Worm (Caenorhabditis elegans) whole organism, L1 larva: Measurements from ENCODE around the gene C34B4.3.

Experiments used
- C04F5.9 ChIP-seq: sonication (generic microtip); optimal IDR thresholded peaks from 2 replicates; lab custom pipeline; 2016; ENCODE audit warnings: missing genetic modification characterization, missing compliant biosample characterization
- Y116A8C.19 ChIP-seq: sonication (generic microtip); optimal IDR thresholded peaks from 2 replicates; lab custom pipeline; 2016; ENCODE audit warnings: missing compliant biosample characterization, missing genetic modification characterization, borderline replicate concordance
- blmp-1 ChIP-seq: fragments of 150-350 bp; optimal IDR thresholded peaks from 2 replicates; lab custom pipeline; 2014; ENCODE audit warnings: missing biosample characterization, missing genetic modification characterization
- ceh-63 ChIP-seq: fragments of 200-800 bp; sonication (Bioruptor generic); optimal IDR thresholded peaks from 2 replicates; lab custom pipeline; 2018; ENCODE audit warnings: mild to moderate bottlenecking, missing genetic modification characterization, missing compliant biosample characterization
- ceh-82 ChIP-seq, 3 experiments: fragments of 150-350 bp in 1 of 3; sonication (generic microtip) in 2 of 3; optimal IDR thresholded peaks; 2 replicates each; lab custom pipeline; 2014 to 2017; ENCODE audit warnings: missing biosample characterization in 3 of 3, missing genetic modification characterization in 3 of 3
- ces-1 ChIP-seq: fragments of 150-350 bp; optimal IDR thresholded peaks from 2 replicates; lab custom pipeline; 2014; ENCODE audit warnings: missing biosample characterization, missing genetic modification reagents, missing genetic modification characterization
- dpl-1 ChIP-seq, 3 experiments: fragments of 150-350 bp in 2 of 3; sonication (generic microtip) in 1 of 3; optimal IDR thresholded peaks; 2 replicates each; lab custom pipeline; 2014 to 2017; ENCODE audit warnings: missing biosample characterization in 3 of 3, missing genetic modification characterization in 3 of 3, missing genetic modification reagents in 3 of 3
- efl-1 ChIP-seq, 4 experiments: fragments of 150-350 bp; optimal IDR thresholded peaks in 3 of 4; peaks in 1 of 4; 1 replicate in 1 of 4; 2 replicates in 3 of 4; lab custom pipeline; 2014; ENCODE audit warnings: missing biosample characterization in 2 of 4, missing genetic modification characterization in 2 of 4, missing genetic modification reagents in 2 of 4
- efl-3 ChIP-seq: fragments of 200-800 bp; sonication (Bioruptor generic); optimal IDR thresholded peaks from 2 replicates; lab custom pipeline; 2018; ENCODE audit warnings: mild to moderate bottlenecking, missing genetic modification characterization, missing compliant biosample characterization
- egl-13 ChIP-seq: sonication (generic microtip); optimal IDR thresholded peaks from 2 replicates; lab custom pipeline; 2016; ENCODE audit warnings: missing genotype, missing genetic modification reagents, missing genetic modification characterization, missing compliant biosample characterization
- elt-2 ChIP-seq: sonication (generic microtip); optimal IDR thresholded peaks from 2 replicates; lab custom pipeline; 2016; ENCODE audit warnings: missing genetic modification characterization, mild to moderate bottlenecking, inconsistent platforms, missing compliant biosample characterization, missing genetic modification reagents
- elt-3 ChIP-seq, 6 experiments: fragments of 150-350 bp in 1 of 6; sonication (generic microtip); optimal IDR thresholded peaks; 2 replicates each; lab custom pipeline; 2017 to 2018; ENCODE audit warnings: missing biosample characterization in 6 of 6, missing genetic modification characterization in 6 of 6, inconsistent platforms in 1 of 6
- fkh-4 ChIP-seq: sonication (generic microtip); optimal IDR thresholded peaks from 2 replicates; lab custom pipeline; 2016; ENCODE audit warnings: missing compliant biosample characterization, missing genetic modification characterization, borderline replicate concordance
- fkh-8 ChIP-seq: sonication (generic microtip); optimal IDR thresholded peaks from 2 replicates; lab custom pipeline; 2016; ENCODE audit warnings: mild to moderate bottlenecking, missing genetic modification characterization, missing compliant biosample characterization
- grh-1 ChIP-seq: fragments of 200-800 bp; sonication (Bioruptor generic); IDR thresholded peaks from 2 replicates; pipeline ENCODE4 v1.3.6; 2022; ENCODE audit warnings: missing genetic modification reagents, missing genetic modification characterization, missing compliant biosample characterization
- hlh-17 ChIP-seq: fragments of 200-800 bp; sonication (Bioruptor generic); optimal IDR thresholded peaks from 2 replicates; lab custom pipeline; 2018; ENCODE audit warnings: missing genetic modification characterization, mild to moderate bottlenecking, missing compliant biosample characterization, moderate library complexity, borderline replicate concordance
- irx-1 ChIP-seq: sonication (generic microtip); optimal IDR thresholded peaks from 2 replicates; lab custom pipeline; 2016; ENCODE audit warnings: missing genetic modification characterization, missing compliant biosample characterization
- lin-14 ChIP-seq: fragments of 200-800 bp; sonication (Bioruptor generic); optimal IDR thresholded peaks from 2 replicates; lab custom pipeline; 2018; ENCODE audit warnings: mild to moderate bottlenecking, missing genetic modification characterization, moderate library complexity, missing compliant biosample characterization
- lsy-2 ChIP-seq, 2 experiments: fragments of 150-350 bp; optimal IDR thresholded peaks; 2 replicates each; lab custom pipeline; 2014; ENCODE audit warnings: missing biosample characterization in 2 of 2, missing genetic modification characterization in 2 of 2
- mdl-1 ChIP-seq, 2 experiments: fragments of 150-350 bp; optimal IDR thresholded peaks; 2 replicates each; lab custom pipeline; 2014 to 2017; ENCODE audit warnings: missing biosample characterization in 2 of 2, missing genetic modification characterization in 2 of 2, inconsistent platforms in 1 of 2
- mep-1 ChIP-seq: fragments of 150-350 bp; optimal IDR thresholded peaks from 2 replicates; lab custom pipeline; 2014; ENCODE audit warnings: missing biosample characterization, missing genetic modification characterization
- nhr-19 ChIP-seq: fragments of 200-800 bp; sonication (Bioruptor generic); conservative IDR thresholded peaks from 2 replicates; pipeline ENCODE4 v1.3.6; 2022; ENCODE audit warnings: missing genetic modification characterization, missing compliant biosample characterization
- nhr-47 ChIP-seq: sonication (generic microtip); optimal IDR thresholded peaks from 2 replicates; lab custom pipeline; 2016; ENCODE audit warnings: mild to moderate bottlenecking, missing genetic modification characterization, moderate library complexity, missing compliant biosample characterization
- nhr-71 ChIP-seq: sonication (generic microtip); optimal IDR thresholded peaks from 2 replicates; lab custom pipeline; 2016; ENCODE audit warnings: mild to moderate bottlenecking, missing genetic modification characterization, moderate library complexity, missing compliant biosample characterization
- nhr-84 ChIP-seq: sonication (generic microtip); optimal IDR thresholded peaks from 2 replicates; lab custom pipeline; 2017; ENCODE audit warnings: missing biosample characterization, missing genetic modification characterization
- nhr-85 ChIP-seq: sonication (generic microtip); peaks from one replicate; lab custom pipeline; 2016; ENCODE audit warnings: missing genetic modification characterization, inconsistent platforms, missing compliant biosample characterization
- nhr-90 ChIP-seq: sonication (generic microtip); optimal IDR thresholded peaks from 2 replicates; lab custom pipeline; 2016; ENCODE audit warnings: mild to moderate bottlenecking, missing genetic modification characterization, missing compliant biosample characterization; ENCODE audit not compliant: poor library complexity
- rnt-1 ChIP-seq: sonication (generic microtip); optimal IDR thresholded peaks from 2 replicates; lab custom pipeline; 2016; ENCODE audit warnings: mild to moderate bottlenecking, missing genetic modification characterization, moderate library complexity, missing compliant biosample characterization
- skn-1 ChIP-seq: fragments of 150-350 bp; optimal IDR thresholded peaks from 2 replicates; lab custom pipeline; 2014; ENCODE audit warnings: missing biosample characterization, missing genetic modification characterization
- snpc-4 ChIP-seq: fragments of 150-350 bp; optimal IDR thresholded peaks from 2 replicates; lab custom pipeline; 2014; ENCODE audit warnings: missing biosample characterization, missing genetic modification characterization
- snu-23 ChIP-seq: sonication (generic microtip); optimal IDR thresholded peaks from 2 replicates; lab custom pipeline; 2016; ENCODE audit warnings: missing genetic modification characterization, missing compliant biosample characterization
- sox-4 ChIP-seq: sonication (generic microtip); optimal IDR thresholded peaks from 2 replicates; lab custom pipeline; 2016; ENCODE audit warnings: missing genetic modification characterization, missing compliant biosample characterization
- sptf-1 ChIP-seq: fragments of 150-350 bp; optimal IDR thresholded peaks from 2 replicates; lab custom pipeline; 2014; ENCODE audit warnings: missing biosample characterization, missing genetic modification characterization
- swsn-7 ChIP-seq: sonication (generic microtip); optimal IDR thresholded peaks from 2 replicates; lab custom pipeline; 2016; ENCODE audit warnings: missing genetic modification characterization, missing compliant biosample characterization
- tbx-2 ChIP-seq: sonication (generic microtip); optimal IDR thresholded peaks from 2 replicates; lab custom pipeline; 2016; ENCODE audit warnings: missing genetic modification characterization, missing compliant biosample characterization
- unc-98 ChIP-seq: fragments of 200-800 bp; sonication (Bioruptor generic); IDR thresholded peaks from 2 replicates; pipeline ENCODE4 v1.3.6; 2022; ENCODE audit warnings: missing genetic modification characterization, missing compliant biosample characterization
- vab-15 ChIP-seq: sonication (generic microtip); optimal IDR thresholded peaks from 2 replicates; lab custom pipeline; 2017; ENCODE audit warnings: missing genotype, mild to moderate bottlenecking, missing genetic modification characterization, missing compliant biosample characterization
- xbp-1 ChIP-seq: sonication (generic microtip); optimal IDR thresholded peaks from 2 replicates; lab custom pipeline; 2016; ENCODE audit warnings: missing genetic modification characterization, missing compliant biosample characterization
- zip-4 ChIP-seq: fragments of 200-800 bp; sonication (Bioruptor generic); optimal IDR thresholded peaks from 2 replicates; lab custom pipeline; 2018; ENCODE audit warnings: mild to moderate bottlenecking, missing genetic modification characterization, moderate library complexity, missing compliant biosample characterization
- ztf-11 ChIP-seq, 2 experiments: sonication (generic microtip); optimal IDR thresholded peaks; 2 replicates each; lab custom pipeline; 2016 to 2017; ENCODE audit warnings: missing genetic modification characterization in 2 of 2, missing biosample characterization in 1 of 2, missing compliant biosample characterization in 1 of 2
- ztf-4 ChIP-seq: fragments of 150-350 bp; optimal IDR thresholded peaks from 2 replicates; lab custom pipeline; 2014; ENCODE audit warnings: missing biosample characterization, missing genetic modification characterization

Gene C34B4.3

ce11 chrV:13105840-13106429 is 35.0 kb upstream of the C34B4.3 start:
- no peak for TF ChIP-seq efl-1 (optimal IDR thresholded peaks at IDR 0.05; lab: Kevin White, UChicago)
- peak in 1 of 2 experiments; percentile 6 for TF ChIP-seq efl-1 (GFP tag; optimal IDR thresholded peaks at IDR 0.05 in 1 of 2; lab: Kevin White, UChicago)
- TF ChIP-seq blmp-1 (tag; lab: Kevin White, UChicago): peak; percentile 34
- peak in 1 of 3 experiments; percentile 10 for TF ChIP-seq ceh-82 (tag; optimal IDR thresholded peaks at IDR 0.05; lab: Kevin White, UChicago)
- no peak for TF ChIP-seq elt-2 (tag; lab: Kevin White, UChicago)
- peak; percentile 8 for TF ChIP-seq lin-14 (GFP tag; lab: Kevin White, UChicago)
- no peak for TF ChIP-seq Y116A8C.19
- TF ChIP-seq nhr-85: peak; percentile 13
- TF ChIP-seq, all 84 proteins: peak for 5

- no peak for TF ChIP-seq nhr-84 (tag; lab: Kevin White, UChicago)
Observed at ce11 chrV:13095654-13096053, 24.7 kb upstream of the C34B4.3 start, which contains the start of gene C34B4.5. TSS of gene C34B4.5 (plus strand) at chrV:13095954.

ce11 chrV:13092349-13092748 is 21.4 kb upstream of the C34B4.3 start, which contains the start of gene lurp-4:
TSS of gene lurp-4 (plus strand) at chrV:13092649.
- no peak for TF ChIP-seq efl-3 (GFP tag; lab: Kevin White, UChicago)
- no peak for TF ChIP-seq elt-2 (tag; lab: Kevin White, UChicago)
- TF ChIP-seq hlh-17 (GFP tag; lab: Kevin White, UChicago): no peak
- no peak for TF ChIP-seq ztf-4 (tag; lab: Kevin White, UChicago)
- TF ChIP-seq lsy-2 (tag; optimal IDR thresholded peaks at IDR 0.05; lab: Kevin White, UChicago): no peak
- no peak for TF ChIP-seq dpl-1 (GFP tag; optimal IDR thresholded peaks at IDR 0.05; lab: Kevin White, UChicago)
- TF ChIP-seq nhr-19 (GFP tag; lab: Robert Waterston, UW): no peak
- no peak for TF ChIP-seq mep-1 (tag; lab: Kevin White, UChicago)
- TF ChIP-seq fkh-4 (tag; lab: Kevin White, UChicago): no peak

ce11 chrV:13090130-13090770 is 19.3 kb upstream of the C34B4.3 start, which contains the start of gene C34B4.4:
TSS of gene C34B4.4 (plus strand) at chrV:13090405.
- no peak for TF ChIP-seq unc-98
- no peak for TF ChIP-seq ces-1
- no peak for TF ChIP-seq irx-1 (tag; lab: Kevin White, UChicago)
- no peak for TF ChIP-seq xbp-1 (tag; lab: Kevin White, UChicago)
- no peak for TF ChIP-seq mep-1 (tag; lab: Kevin White, UChicago)
- TF ChIP-seq fkh-4 (tag; lab: Kevin White, UChicago): no peak
- TF ChIP-seq sptf-1: no peak
- no peak for TF ChIP-seq efl-3 (GFP tag; lab: Kevin White, UChicago)
- no peak for TF ChIP-seq dpl-1 (GFP tag; optimal IDR thresholded peaks at IDR 0.05; lab: Kevin White, UChicago)
- TF ChIP-seq ztf-11 (tag; optimal IDR thresholded peaks at IDR 0.05; lab: Kevin White, UChicago): no peak
- TF ChIP-seq zip-4: no peak
- TF ChIP-seq grh-1: no peak
- TF ChIP-seq nhr-71 (tag; lab: Kevin White, UChicago): peak; percentile 32
- TF ChIP-seq ztf-4 (tag; lab: Kevin White, UChicago): no peak
- peak; percentile 19; the same call in 1 of the 2 replicates for TF ChIP-seq nhr-19 (GFP tag; lab: Robert Waterston, UW)
- no peak for TF ChIP-seq skn-1 (tag; lab: Kevin White, UChicago)
- no peak for TF ChIP-seq vab-15 (tag; lab: Kevin White, UChicago)
- TF ChIP-seq ceh-63: no peak
- TF ChIP-seq nhr-47 (tag; lab: Kevin White, UChicago): no peak
- no peak for TF ChIP-seq sox-4 (tag; lab: Kevin White, UChicago)
- no peak for TF ChIP-seq mdl-1 (tag; optimal IDR thresholded peaks at IDR 0.05; lab: Kevin White, UChicago)
- TF ChIP-seq C04F5.9 (tag; lab: Kevin White, UChicago): no peak
- TF ChIP-seq ceh-82 (tag; optimal IDR thresholded peaks at IDR 0.05; lab: Kevin White, UChicago): no peak
- no peak for TF ChIP-seq swsn-7 (tag; lab: Kevin White, UChicago)
- TF ChIP-seq rnt-1 (tag; lab: Kevin White, UChicago): no peak
- TF ChIP-seq lsy-2 (tag; optimal IDR thresholded peaks at IDR 0.05; lab: Kevin White, UChicago): no peak
- peak; percentile 29 for TF ChIP-seq nhr-90
- TF ChIP-seq tbx-2: no peak
- no peak for TF ChIP-seq fkh-8 (tag; lab: Kevin White, UChicago)
- TF ChIP-seq egl-13: no peak
- no peak for TF ChIP-seq efl-1 (optimal IDR thresholded peaks at IDR 0.05; lab: Kevin White, UChicago)
- peak in 1 of 2 experiments; percentile 16 for TF ChIP-seq efl-1 (GFP tag; optimal IDR thresholded peaks at IDR 0.05 in 1 of 2; lab: Kevin White, UChicago)
- TF ChIP-seq elt-3 (tag; optimal IDR thresholded peaks at IDR 0.05; lab: Kevin White, UChicago): no peak
- TF ChIP-seq snpc-4 (tag; lab: Kevin White, UChicago): no peak
- peak; percentile 9 for TF ChIP-seq elt-2 (tag; lab: Kevin White, UChicago)
- peak; percentile 0 for TF ChIP-seq snu-23 (GFP tag; lab: Kevin White, UChicago)
